Worm (Caenorhabditis elegans): ENCODE measurements around the gene znfx-1.

znfx-1 gene

ce11 chrII:9222969-9223368, 9.5 kb downstream of the znfx-1 start, which contains the start of gene ZK1067.3:
TSS of gene ZK1067.3 (plus strand) at chrII:9223269.
- no peak for TF ChIP-seq crh-2 (tag; optimal IDR thresholded peaks at IDR 0.05)
- no peak for TF ChIP-seq ztf-1 (GFP tag; conservative IDR thresholded peaks at IDR 0.05)
- TF ChIP-seq nhr-12 (tag; optimal IDR thresholded peaks at IDR 0.05): no peak
- no peak for TF ChIP-seq ama-1 (optimal IDR thresholded peaks at IDR 0.05)
- TF ChIP-seq nhr-77 (tag; optimal IDR thresholded peaks at IDR 0.05): no peak

- TF ChIP-seq ztf-11 (tag; optimal IDR thresholded peaks at IDR 0.05) (no peak), nhr-129 (tag; optimal IDR thresholded peaks at IDR 0.05) (no peak), elt-1 (tag; optimal IDR thresholded peaks at IDR 0.05) (no peak), mdl-1 (tag; optimal IDR thresholded peaks at IDR 0.05) (no peak), lin-39 (tag; optimal IDR thresholded peaks at IDR 0.05) (no peak), nhr-12 (tag; optimal IDR thresholded peaks at IDR 0.05) (no peak), C34F6.9 (tag; optimal IDR thresholded peaks at IDR 0.05) (no peak), ztf-1 (GFP tag; conservative IDR thresholded peaks at IDR 0.05) (no peak), nhr-11 (tag; optimal IDR thresholded peaks at IDR 0.05) (no peak), lin-11 (tag; optimal IDR thresholded peaks at IDR 0.05) (no peak), unc-62 (GFP tag; optimal IDR thresholded peaks at IDR 0.05) (no peak), nhr-25 (tag; optimal IDR thresholded peaks at IDR 0.05) (no peak), sma-9 (GFP tag; optimal IDR thresholded peaks at IDR 0.05) (no peak), sma-9 (tag; optimal IDR thresholded peaks at IDR 0.05) (no peak), nhr-237 (tag; optimal IDR thresholded peaks at IDR 0.05) (no peak), alr-1 (tag; optimal IDR thresholded peaks at IDR 0.05) (no peak), Y55F3AM.14 (GFP tag; optimal IDR thresholded peaks at IDR 0.05) (no peak), elt-3 (tag; optimal IDR thresholded peaks at IDR 0.05) (no peak), skn-1 (tag; optimal IDR thresholded peaks at IDR 0.05) (no peak)
These were observed 13.7 kb downstream of the znfx-1 start, which contains the start of gene abu-14 for ce11 chrII:9227134-9227533. TSS of gene abu-14 (minus strand) at chrII:9227214.

ce11 chrII:9231240-9231639, 17.8 kb downstream of the znfx-1 start, which contains the start of gene gst-13:
TSS of gene gst-13 (plus strand) at chrII:9231457.
- TF ChIP-seq lin-11 (tag; optimal IDR thresholded peaks at IDR 0.05): no peak
- TF ChIP-seq sma-9 (GFP tag; optimal IDR thresholded peaks at IDR 0.05): peak; percentile 71
- TF ChIP-seq sma-9 (tag; optimal IDR thresholded peaks at IDR 0.05): no peak
- no peak for TF ChIP-seq ceh-82 (tag; optimal IDR thresholded peaks at IDR 0.05)
- no peak for TF ChIP-seq unc-55 (GFP tag; optimal IDR thresholded peaks at IDR 0.05)
- peak; percentile 45 for TF ChIP-seq gmeb-1 (tag; optimal IDR thresholded peaks at IDR 0.05)
- no peak for TF ChIP-seq dmd-4 (tag; optimal IDR thresholded peaks at IDR 0.05)
- TF ChIP-seq snpc-4 (tag; optimal IDR thresholded peaks at IDR 0.05): no peak
- no peak for TF ChIP-seq blmp-1 (tag; optimal IDR thresholded peaks at IDR 0.05; ENCODE audit: insufficient read depth)
- TF ChIP-seq nhr-77 (tag; optimal IDR thresholded peaks at IDR 0.05): no peak
- TF ChIP-seq unc-39 (tag; optimal IDR thresholded peaks at IDR 0.05): no peak
- no peak for TF ChIP-seq lin-39 (tag; optimal IDR thresholded peaks at IDR 0.05)
- TF ChIP-seq ceh-16 (tag; optimal IDR thresholded peaks at IDR 0.05): no peak
- TF ChIP-seq lin-13 (GFP tag; optimal IDR thresholded peaks at IDR 0.05): no peak
- TF ChIP-seq nhr-237 (tag; optimal IDR thresholded peaks at IDR 0.05): no peak
- TF ChIP-seq skn-1 (tag; optimal IDR thresholded peaks at IDR 0.05): peak; percentile 97
- TF ChIP-seq fos-1 (tag; optimal IDR thresholded peaks at IDR 0.05): peak; percentile 93
- TF ChIP-seq F13H6.1 (tag; optimal IDR thresholded peaks at IDR 0.05): no peak
- no peak for TF ChIP-seq nhr-129 (tag; optimal IDR thresholded peaks at IDR 0.05)
- peak; percentile 46 for TF ChIP-seq crh-2 (tag; optimal IDR thresholded peaks at IDR 0.05)
- TF ChIP-seq alr-1 (tag; optimal IDR thresholded peaks at IDR 0.05): no peak
- TF ChIP-seq zag-1 (tag; optimal IDR thresholded peaks at IDR 0.05): no peak
- TF ChIP-seq ztf-11 (tag; optimal IDR thresholded peaks at IDR 0.05): no peak
- no peak for TF ChIP-seq ama-1 (optimal IDR thresholded peaks at IDR 0.05)
- TF ChIP-seq egl-27 (tag; optimal IDR thresholded peaks at IDR 0.05): peak; percentile 24
- no peak for TF ChIP-seq nhr-6 (tag; optimal IDR thresholded peaks at IDR 0.05)
- no peak for TF ChIP-seq nhr-12 (tag; optimal IDR thresholded peaks at IDR 0.05)
- TF ChIP-seq peb-1 (tag; optimal IDR thresholded peaks at IDR 0.05): no peak
- TF ChIP-seq Y55F3AM.14 (GFP tag; optimal IDR thresholded peaks at IDR 0.05): no peak
- no peak for TF ChIP-seq nhr-10 (tag; optimal IDR thresholded peaks at IDR 0.05)
- no peak for TF ChIP-seq elt-1 (tag; optimal IDR thresholded peaks at IDR 0.05)
- no peak for TF ChIP-seq C34F6.9 (tag; optimal IDR thresholded peaks at IDR 0.05)
- no peak for TF ChIP-seq nhr-21 (tag; optimal IDR thresholded peaks at IDR 0.05)
- no peak for TF ChIP-seq elt-3 (tag; optimal IDR thresholded peaks at IDR 0.05)
